Fruit fly (Drosophila melanogaster) Kc167 (cell line): ENCODE results near the gene Mur2B.

ENCODE experiments used
- Myc ChIP-seq: fragments of >200 bp; optimal IDR thresholded peaks from 2 replicates; lab custom pipeline; 2017; ENCODE audit warnings: missing external identifiers
- Sin3A ChIP-seq: fragments of >200 bp; optimal IDR thresholded peaks from 2 replicates; lab custom pipeline; 2018; ENCODE audit warnings: missing external identifiers
- h ChIP-seq: fragments of >200 bp; optimal IDR thresholded peaks from 3 replicates; lab custom pipeline; 2018; ENCODE audit warnings: missing external identifiers
- insv ChIP-seq: fragments of >200 bp; optimal IDR thresholded peaks from 3 replicates; lab custom pipeline; 2018; ENCODE audit warnings: missing external identifiers
- psq ChIP-seq: fragments of >200 bp; optimal IDR thresholded peaks from 2 replicates; lab custom pipeline; 2017; ENCODE audit warnings: missing external identifiers
- ttk ChIP-seq: sonication (Bioruptor generic); optimal IDR thresholded peaks from 2 replicates; lab custom pipeline; 2017; ENCODE audit warnings: missing external identifiers

The Mur2B gene

DNA sequence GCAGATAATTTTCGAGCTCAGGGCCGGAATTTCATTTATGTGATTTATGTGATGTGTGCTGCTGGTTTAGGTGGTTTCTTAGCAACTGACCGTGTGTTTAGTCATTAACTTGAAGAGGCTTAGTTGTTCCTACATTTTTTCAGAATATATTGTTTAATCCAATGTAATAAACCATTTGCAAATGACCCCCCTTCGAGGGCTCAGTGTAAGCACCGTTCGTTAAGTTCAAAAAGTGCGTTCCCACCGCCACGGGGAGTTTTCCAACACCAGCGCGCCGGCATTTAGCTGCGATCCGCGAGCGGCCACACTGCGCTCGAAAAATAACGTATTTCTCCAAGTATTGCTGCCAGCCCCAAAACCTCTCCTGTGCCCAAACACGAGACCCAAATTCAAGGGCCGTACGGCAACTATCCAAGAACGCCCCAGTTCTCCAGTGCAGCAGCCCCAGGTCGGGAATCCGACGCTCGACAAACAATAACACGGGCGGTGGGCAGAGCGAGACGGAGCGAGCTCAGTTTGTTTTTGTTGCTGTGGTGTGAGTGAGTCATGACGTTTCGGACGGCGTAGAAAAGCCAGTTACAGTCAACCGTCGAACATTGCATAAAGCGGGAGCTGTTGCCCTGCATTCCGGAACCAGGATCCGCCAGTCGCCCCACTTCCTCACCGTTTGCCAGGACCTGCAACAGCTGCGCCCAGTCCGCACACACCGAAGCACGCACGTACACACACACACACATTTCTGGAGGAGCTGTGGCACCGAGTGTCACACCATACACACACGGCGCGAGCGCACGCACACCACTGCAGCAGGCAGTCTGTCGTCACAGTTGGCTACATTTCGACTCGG, 190.1 kb downstream of the Mur2B start, which contains the start of gene rush:
Gene rush, plus strand, starts transcription at position 277 of the 847 bp plus-strand sequence.
- no peak for TF ChIP-seq Myc (lab: Kevin White, UChicago)
- no peak for TF ChIP-seq insv
- no peak for TF ChIP-seq Sin3A
- TF ChIP-seq ttk (lab: Kevin White, UChicago) = no peak
- TF ChIP-seq psq (lab: Kevin White, UChicago) = no peak
- no peak for TF ChIP-seq h

DNA sequence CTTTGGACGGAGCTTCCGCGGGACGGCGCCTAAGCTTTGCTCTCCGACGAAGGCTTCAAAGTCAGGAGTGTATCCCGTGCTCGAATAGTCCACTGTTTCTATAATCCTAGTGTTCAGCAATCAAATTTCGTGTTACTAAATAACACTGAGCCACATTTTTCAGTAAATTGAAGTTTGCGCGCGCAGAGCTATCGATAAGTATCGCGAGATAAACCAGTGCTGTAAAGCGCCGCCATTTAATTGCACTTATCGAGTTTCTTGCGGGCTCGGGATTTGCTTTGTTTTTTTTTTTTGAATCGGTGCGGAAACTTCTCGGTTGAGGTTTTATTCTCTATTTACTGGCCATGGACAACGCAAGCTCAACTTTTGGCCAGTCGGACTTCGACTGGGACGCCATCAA, 191.7 kb downstream of the Mur2B start, which contains the start of the genes Rab27 and mei-38:
Gene Rab27, minus strand, starts transcription at position 127 of the 400 bp plus-strand sequence.
Gene mei-38, plus strand, starts transcription at position 216 of the 400 bp plus-strand sequence.
- TF ChIP-seq ttk (lab: Kevin White, UChicago) (no peak), insv (no peak), Myc (lab: Kevin White, UChicago) (no peak), psq (lab: Kevin White, UChicago) (no peak), Sin3A (no peak), h (no peak)

DNA sequence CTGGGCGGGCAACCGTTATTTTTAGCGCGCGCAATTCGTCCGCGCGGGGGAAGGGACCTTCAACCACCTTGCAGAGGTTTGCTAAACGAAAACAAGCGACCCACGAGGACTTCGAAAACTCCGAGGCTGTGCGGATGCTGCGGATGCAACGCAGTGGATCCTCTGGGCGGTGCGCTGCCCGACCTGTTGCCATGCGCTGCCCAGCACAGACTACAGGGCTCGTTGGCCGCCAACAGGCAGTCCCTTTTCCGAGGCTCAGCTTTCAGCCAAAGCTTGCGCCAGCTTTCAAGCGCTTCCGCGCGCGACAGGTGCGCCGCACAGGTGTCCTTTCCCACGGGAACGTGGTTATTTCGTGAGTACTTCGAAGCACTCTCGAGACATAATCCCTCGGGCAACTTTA, 192.2 kb downstream of the Mur2B start:
- TF ChIP-seq Myc (lab: Kevin White, UChicago) (no peak), h (no peak), psq (lab: Kevin White, UChicago) (no peak), Sin3A (no peak)
